Worm (Caenorhabditis elegans) whole organism, early embryonic: Measurements from ENCODE around the gene Y66D12A.3.

Experiments
- F13C5.2 ChIP-seq: sonication (generic microtip); optimal IDR thresholded peaks from 2 replicates; lab custom pipeline; 2017; ENCODE audit warnings: mild to moderate bottlenecking, missing genetic modification characterization, inconsistent platforms, missing compliant biosample characterization
- aly-1 ChIP-seq: sonication (generic microtip); optimal IDR thresholded peaks from 2 replicates; lab custom pipeline; 2016; ENCODE audit warnings: missing genetic modification characterization, missing compliant biosample characterization
- ama-1 ChIP-seq: fragments of 150-350 bp; optimal IDR thresholded peaks from 2 replicates; lab custom pipeline; 2014
- ceh-13 ChIP-seq: fragments of 200-800 bp; sonication (Bioruptor generic); optimal IDR thresholded peaks from 2 replicates; lab custom pipeline; 2018; ENCODE audit warnings: mild to moderate bottlenecking, missing genetic modification characterization, missing compliant biosample characterization
- hmg-4 ChIP-seq: fragments of 200-800 bp; sonication (Bioruptor generic); optimal IDR thresholded peaks from 2 replicates; lab custom pipeline; 2018; ENCODE audit warnings: mild to moderate bottlenecking, missing genetic modification characterization, missing compliant biosample characterization
- hnd-1 ChIP-seq: sonication (generic microtip); optimal IDR thresholded peaks from 2 replicates; lab custom pipeline; 2016; ENCODE audit warnings: missing genetic modification characterization, missing compliant biosample characterization
- pes-1 ChIP-seq: fragments of 200-800 bp; sonication (Bioruptor generic); IDR thresholded peaks from 2 replicates; pipeline ENCODE4 v1.3.6; 2022; ENCODE audit warnings: missing genetic modification reagents, missing genetic modification characterization, missing compliant biosample characterization
- tbx-11 ChIP-seq: fragments of 200-800 bp; sonication (Bioruptor generic); IDR thresholded peaks from 2 replicates; pipeline ENCODE4 v1.3.6; 2022; ENCODE audit warnings: missing genetic modification characterization, missing compliant biosample characterization
- tbx-37 ChIP-seq: fragments of 200-800 bp; sonication (Bioruptor generic); conservative IDR thresholded peaks from 2 replicates; pipeline ENCODE4 v1.3.6; 2022; ENCODE audit warnings: missing genetic modification reagents, missing genetic modification characterization, missing compliant biosample characterization

- TF ChIP-seq pes-1 (GFP tag; lab: Robert Waterston, UW) (no peak), ama-1 (lab: Kevin White, UChicago) (no peak), F13C5.2 (no peak), hmg-4 (GFP tag; lab: Kevin White, UChicago) (no peak), tbx-11 (no peak), tbx-37 (GFP tag; lab: Robert Waterston, UW) (no peak), aly-1 (tag; lab: Kevin White, UChicago) (no peak), hnd-1 (tag; lab: Kevin White, UChicago) (no peak), ceh-13 (no peak)
Observed at ce11 chrIII:11554701-11555111, 34.3 kb upstream of the Y66D12A.3 start.
